Worm (Caenorhabditis elegans): Measurements from ENCODE around the gene cat-4.

ce11 chrV:10578226-10578625 is 13.5 kb downstream of the cat-4 start, which contains the start of gene mics-1:
- TF ChIP-seq ama-1 (optimal IDR thresholded peaks at IDR 0.05) = no peak
- no peak for TF ChIP-seq F13C5.2 (tag; optimal IDR thresholded peaks at IDR 0.05)
- TF ChIP-seq flt-1 (GFP tag; IDR thresholded peaks at IDR 0.05) = no peak
- TF ChIP-seq hnd-1 (tag; optimal IDR thresholded peaks at IDR 0.05) = no peak
- no peak for TF ChIP-seq scrt-1 (GFP tag; IDR thresholded peaks at IDR 0.05)
- TF ChIP-seq aly-1 (tag; optimal IDR thresholded peaks at IDR 0.05) = no peak
- no peak for TF ChIP-seq pes-1 (GFP tag; IDR thresholded peaks at IDR 0.05)

All from whole organism, early embryonic.